Worm (Caenorhabditis elegans) whole organism, L4 larva: ENCODE measurements around the gene srx-47.

ENCODE experiments used
- F49E8.2 ChIP-seq: sonication (generic microtip); optimal IDR thresholded peaks from 2 replicates; lab custom pipeline; 2016; ENCODE audit warnings: missing compliant biosample characterization, mild to moderate bottlenecking, missing genetic modification characterization, borderline replicate concordance
- Y48G9A.11 ChIP-seq: fragments of 200-800 bp; sonication (Bioruptor generic); IDR thresholded peaks from 2 replicates; pipeline ENCODE4 v1.3.6; 2022; ENCODE audit warnings: missing genetic modification reagents, missing genetic modification characterization, missing compliant biosample characterization
- ZK337.2 ChIP-seq: fragments of 200-800 bp; sonication (Bioruptor generic); IDR thresholded peaks from 2 replicates; pipeline ENCODE4 v1.3.6; 2022; ENCODE audit warnings: missing genetic modification reagents, missing genetic modification characterization, missing compliant biosample characterization
- aha-1 ChIP-seq: fragments of 150-350 bp; peaks from one replicate; lab custom pipeline; 2014; ENCODE audit warnings: missing biosample characterization, missing genetic modification characterization
- ama-1 ChIP-seq: fragments of 150-350 bp; optimal IDR thresholded peaks from 2 replicates; lab custom pipeline; 2014; ENCODE audit warnings: inconsistent platforms, mixed read lengths
- arid-1 ChIP-seq: fragments of 200-800 bp; sonication (Bioruptor generic); conservative IDR thresholded peaks from 2 replicates; pipeline ENCODE4 v1.3.6; 2022; ENCODE audit warnings: missing genetic modification reagents, missing genetic modification characterization, missing compliant biosample characterization
- ceh-20 ChIP-seq: fragments of 200-800 bp; sonication (Bioruptor generic); IDR thresholded peaks from 2 replicates; pipeline ENCODE4 v1.3.6; 2022; ENCODE audit warnings: missing genetic modification reagents, missing genetic modification characterization, missing compliant biosample characterization
- ceh-62 ChIP-seq: sonication (generic microtip); optimal IDR thresholded peaks from 2 replicates; lab custom pipeline; 2017; ENCODE audit warnings: missing biosample characterization, missing genetic modification characterization
- daf-16 ChIP-seq, 3 experiments: sonication (generic microtip); optimal IDR thresholded peaks; 2 replicates each; lab custom pipeline; 2016 to 2017; ENCODE audit warnings: missing genetic modification characterization in 3 of 3, missing genetic modification reagents in 3 of 3, mild to moderate bottlenecking in 2 of 3, missing compliant biosample characterization in 2 of 3, missing biosample characterization in 1 of 3, moderate library complexity in 1 of 3
- dmd-6 ChIP-seq: fragments of 200-800 bp; sonication (Bioruptor generic); IDR thresholded peaks from 2 replicates; pipeline ENCODE4 v1.3.6; 2022; ENCODE audit warnings: missing genetic modification reagents, missing genetic modification characterization, missing compliant biosample characterization
- dmd-8 ChIP-seq: fragments of 200-800 bp; sonication (Bioruptor generic); IDR thresholded peaks from 2 replicates; pipeline ENCODE4 v1.3.6; 2022; ENCODE audit warnings: missing genetic modification characterization, missing compliant biosample characterization
- dmd-9 ChIP-seq: fragments of 200-800 bp; sonication (Bioruptor generic); IDR thresholded peaks from 2 replicates; pipeline ENCODE4 v1.3.6; 2022; ENCODE audit warnings: missing genetic modification reagents, missing genetic modification characterization, missing compliant biosample characterization
- egl-27 ChIP-seq: sonication (generic microtip); optimal IDR thresholded peaks from 3 replicates; lab custom pipeline; 2017; ENCODE audit warnings: missing biosample characterization, missing genetic modification reagents, missing genetic modification characterization
- gei-8 ChIP-seq: fragments of 200-800 bp; sonication (Bioruptor generic); optimal IDR thresholded peaks from 2 replicates; lab custom pipeline; 2018; ENCODE audit warnings: mild to moderate bottlenecking, missing genetic modification characterization, missing compliant biosample characterization
- hif-1 ChIP-seq, 2 experiments: sonication (generic microtip); optimal IDR thresholded peaks; 2 replicates each; lab custom pipeline; 2016 to 2017; ENCODE audit warnings: missing compliant biosample characterization in 2 of 2, missing genetic modification characterization in 2 of 2, missing genetic modification reagents in 2 of 2, missing genotype in 2 of 2, mild to moderate bottlenecking in 1 of 2
- hlh-30 ChIP-seq: sonication (generic microtip); optimal IDR thresholded peaks from 2 replicates; lab custom pipeline; 2017; ENCODE audit warnings: antibody characterized with exemption, mild to moderate bottlenecking, missing genetic modification characterization, missing compliant biosample characterization; ENCODE audit not compliant: insufficient read depth
- jun-1 ChIP-seq: fragments of 150-350 bp; optimal IDR thresholded peaks from 2 replicates; lab custom pipeline; 2014; ENCODE audit warnings: missing biosample characterization, missing genetic modification reagents, missing genetic modification characterization
- lin-1 ChIP-seq: fragments of 200-800 bp; sonication (Bioruptor generic); IDR thresholded peaks from 2 replicates; pipeline ENCODE4 v1.3.6; 2022; ENCODE audit warnings: missing genetic modification reagents, missing genetic modification characterization, missing compliant biosample characterization
- lin-29 ChIP-seq: fragments of 200-800 bp; sonication (Bioruptor generic); IDR thresholded peaks from 2 replicates; pipeline ENCODE4 v1.3.6; 2022; ENCODE audit warnings: missing genetic modification reagents, missing genetic modification characterization, missing compliant biosample characterization
- lin-38 ChIP-seq: fragments of 200-800 bp; sonication (Bioruptor generic); IDR thresholded peaks from 2 replicates; pipeline ENCODE4 v1.3.6; 2022; ENCODE audit warnings: missing genetic modification reagents, missing genetic modification characterization, missing compliant biosample characterization
- lin-39 ChIP-seq: fragments of 150-350 bp; optimal IDR thresholded peaks from 2 replicates; lab custom pipeline; 2014; ENCODE audit warnings: missing biosample characterization, missing genetic modification reagents, missing genetic modification characterization
- lir-3 ChIP-seq: sonication (generic microtip); optimal IDR thresholded peaks from 2 replicates; lab custom pipeline; 2016; ENCODE audit warnings: mild to moderate bottlenecking, missing genetic modification characterization, missing compliant biosample characterization
- madf-9 ChIP-seq: fragments of 200-800 bp; sonication (Bioruptor generic); conservative IDR thresholded peaks from 2 replicates; pipeline ENCODE4 v1.3.6; 2022; ENCODE audit warnings: missing genetic modification reagents, missing genetic modification characterization, missing compliant biosample characterization
- mdl-1 ChIP-seq, 2 experiments: fragments of 150-350 bp in 1 of 2; sonication (generic microtip) in 1 of 2; optimal IDR thresholded peaks; 2 replicates each; lab custom pipeline; 2014 to 2017; ENCODE audit warnings: missing biosample characterization in 2 of 2, missing genetic modification characterization in 2 of 2
- mdt-29 ChIP-seq: fragments of 200-800 bp; sonication (Bioruptor generic); IDR thresholded peaks from 2 replicates; pipeline ENCODE4 v1.3.6; 2022; ENCODE audit warnings: missing genetic modification reagents, missing genetic modification characterization, missing compliant biosample characterization
- mep-1 ChIP-seq: fragments of 150-350 bp; sonication (generic microtip); optimal IDR thresholded peaks from 3 replicates; lab custom pipeline; 2014; ENCODE audit warnings: missing biosample characterization, missing genetic modification characterization
- mes-2 ChIP-seq: sonication (generic microtip); optimal IDR thresholded peaks from 2 replicates; lab custom pipeline; 2016; ENCODE audit warnings: missing genotype, mild to moderate bottlenecking, missing genetic modification characterization, missing compliant biosample characterization; ENCODE audit not compliant: poor library complexity, severe bottlenecking
- nhr-28 ChIP-seq: fragments of 150-350 bp; optimal IDR thresholded peaks from 2 replicates; lab custom pipeline; 2014; ENCODE audit warnings: missing biosample characterization, missing genetic modification characterization
- nhr-77 ChIP-seq: fragments of 150-350 bp; optimal IDR thresholded peaks from 2 replicates; lab custom pipeline; 2014; ENCODE audit warnings: missing biosample characterization, missing genetic modification characterization
- php-3 ChIP-seq: fragments of 200-800 bp; sonication (Bioruptor generic); IDR thresholded peaks from 2 replicates; pipeline ENCODE4 v1.3.6; 2022; ENCODE audit warnings: missing genetic modification reagents, missing genetic modification characterization, missing compliant biosample characterization
- saeg-2 ChIP-seq: fragments of 200-800 bp; sonication (Bioruptor generic); IDR thresholded peaks from 2 replicates; pipeline ENCODE4 v1.3.6; 2022; ENCODE audit warnings: missing genetic modification reagents, missing genetic modification characterization, missing compliant biosample characterization
- sdz-12 ChIP-seq: fragments of 200-800 bp; sonication (Bioruptor generic); optimal IDR thresholded peaks from 2 replicates; lab custom pipeline; 2018; ENCODE audit warnings: mild to moderate bottlenecking, missing genetic modification characterization, missing compliant biosample characterization
- set-16 ChIP-seq: fragments of 200-800 bp; sonication (Bioruptor generic); IDR thresholded peaks from 2 replicates; pipeline ENCODE4 v1.3.6; 2022; ENCODE audit warnings: missing genetic modification reagents, missing genetic modification characterization, missing compliant biosample characterization
- spr-1 ChIP-seq: sonication (generic microtip); optimal IDR thresholded peaks from 2 replicates; lab custom pipeline; 2016; ENCODE audit warnings: mild to moderate bottlenecking, missing genetic modification characterization, missing compliant biosample characterization
- unc-62 ChIP-seq, 3 experiments: fragments of 150-350 bp in 1 of 3; sonication (generic microtip); optimal IDR thresholded peaks in 2 of 3; peaks in 1 of 3; 1 replicate in 1 of 3; 2 replicates in 2 of 3; lab custom pipeline; 2014 to 2017; ENCODE audit warnings: missing biosample characterization in 3 of 3, missing genetic modification characterization in 3 of 3, missing genetic modification reagents in 3 of 3, missing genotype in 1 of 3
- vab-7 ChIP-seq: fragments of 200-800 bp; sonication (Bioruptor generic); IDR thresholded peaks from 2 replicates; pipeline ENCODE4 v1.3.6; 2022; ENCODE audit warnings: missing genetic modification reagents, missing genetic modification characterization, missing compliant biosample characterization
- zip-11 ChIP-seq: fragments of 200-800 bp; sonication (Bioruptor generic); IDR thresholded peaks from 2 replicates; pipeline ENCODE4 v1.3.6; 2022; ENCODE audit warnings: missing genetic modification characterization, missing compliant biosample characterization

srx-47 gene

ce11 chrV:9332611-9333315 is 17.0 kb upstream of the srx-47 start (continued):
- TF ChIP-seq lir-3 (no peak), dmd-8 (GFP tag; lab: Robert Waterston, UW) (no peak), F49E8.2 (tag; lab: Kevin White, UChicago) (no peak), sdz-12 (no peak), mes-2 (tag; lab: Kevin White, UChicago) (no peak), dmd-9 (GFP tag; lab: Robert Waterston, UW) (no peak), jun-1 (no peak), mdl-1 (tag; optimal IDR thresholded peaks at IDR 0.05; lab: Kevin White, UChicago) (no peak), hif-1 (tag; optimal IDR thresholded peaks at IDR 0.05; lab: Kevin White, UChicago) (no peak), lin-38 (GFP tag; lab: Robert Waterston, UW) (no peak), mdt-29 (no peak), lin-39 (tag; lab: Kevin White, UChicago) (no peak), dmd-6 (GFP tag; lab: Robert Waterston, UW) (peak; percentile 29), vab-7 (no peak), mep-1 (no peak), zip-11 (GFP tag; lab: Robert Waterston, UW) (no peak), set-16 (GFP tag; lab: Robert Waterston, UW) (no peak), hlh-30 (tag; lab: Kevin White, UChicago) (no peak), ZK337.2 (GFP tag; lab: Robert Waterston, UW) (no peak), ama-1 (lab: Kevin White, UChicago) (no peak), ceh-62 (tag; lab: Kevin White, UChicago) (no peak), saeg-2 (GFP tag; lab: Robert Waterston, UW) (no peak)
- TF ChIP-seq, all 104 proteins: peak for 7

DNA sequence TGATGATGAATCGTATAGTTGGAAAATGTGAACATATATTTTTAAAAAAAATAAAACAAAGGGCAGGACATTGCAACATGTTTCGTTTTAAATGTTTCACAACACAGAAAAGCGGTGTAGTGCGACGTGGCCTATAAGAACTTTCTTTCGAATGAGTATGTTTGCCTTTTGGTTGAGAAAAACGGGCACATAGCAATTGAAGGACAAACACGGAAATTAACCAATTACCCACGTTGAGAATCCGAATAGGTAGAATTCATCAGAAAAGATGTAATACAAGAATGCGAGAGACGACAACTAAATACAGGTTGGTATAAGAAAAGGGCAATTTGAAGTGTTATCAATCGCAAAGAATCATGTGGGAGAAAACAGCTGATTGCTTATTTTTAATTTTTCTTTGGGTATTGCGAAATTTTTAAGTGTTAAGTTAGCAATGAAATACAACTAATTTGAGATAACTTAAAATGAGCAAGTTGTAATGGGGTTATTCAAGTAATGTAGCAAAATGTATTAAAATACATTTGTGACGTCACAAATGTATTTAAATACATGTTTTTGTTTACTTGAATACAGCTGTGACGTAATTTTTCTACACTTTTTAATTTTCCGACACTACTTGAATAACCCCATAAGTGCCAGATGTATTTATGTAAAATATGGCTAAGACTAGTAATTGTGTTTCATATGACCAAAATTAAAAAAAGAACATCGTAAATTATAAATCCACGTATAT is 16.3 kb upstream of the srx-47 start, which contains the start of gene acl-14:
Gene acl-14, minus strand, starts transcription at position 316 of the 733 bp plus-strand sequence.
- TF ChIP-seq mep-1 (peak; percentile 13), daf-16 (GFP tag; optimal IDR thresholded peaks at IDR 0.05; lab: Kevin White, UChicago) (no peak), daf-16 (tag; optimal IDR thresholded peaks at IDR 0.05; lab: Kevin White, UChicago) (peak; percentile 34), lin-29 (GFP tag; lab: Robert Waterston, UW) (no peak), Y48G9A.11 (GFP tag; lab: Robert Waterston, UW) (no peak), arid-1 (no peak), aha-1 (tag; lab: Kevin White, UChicago) (peak; percentile 82), gei-8 (no peak), ceh-62 (tag; lab: Kevin White, UChicago) (no peak), nhr-77 (tag; lab: Kevin White, UChicago) (no peak), mes-2 (tag; lab: Kevin White, UChicago) (peak; percentile 28), mdl-1 (tag; optimal IDR thresholded peaks at IDR 0.05; lab: Kevin White, UChicago) (peak in 1 of 2 experiments; percentile 10), sdz-12 (no peak), hlh-30 (tag; lab: Kevin White, UChicago) (peak; percentile 30), nhr-28 (tag; lab: Kevin White, UChicago) (peak; percentile 64), lir-3 (no peak), ceh-20 (no peak), lin-1 (GFP tag; lab: Robert Waterston, UW) (no peak), unc-62 (GFP tag; optimal IDR thresholded peaks at IDR 0.05 in 1 of 2; lab: Kevin White, UChicago) (peak in 1 of 2 experiments; percentile 36), unc-62 (tag; optimal IDR thresholded peaks at IDR 0.05; lab: Kevin White, UChicago) (no peak), php-3 (GFP tag; lab: Robert Waterston, UW) (no peak), spr-1 (tag; lab: Kevin White, UChicago) (no peak), dmd-6 (GFP tag; lab: Robert Waterston, UW) (peak; percentile 31; the same call in 1 of the 2 replicates), madf-9 (GFP tag; lab: Robert Waterston, UW) (no peak), egl-27 (tag; lab: Kevin White, UChicago) (no peak)
- TF ChIP-seq, all 104 proteins: peak for 9
